Fruit fly (Drosophila melanogaster) whole organism, prepupa: ENCODE measurements around the gene CG9297.

ENCODE experiments used
- Blimp-1 ChIP-seq: fragments of 200-800 bp; sonication (Bioruptor generic); optimal IDR thresholded peaks from 3 replicates; lab custom pipeline; 2017; ENCODE audit warnings: missing biosample characterization, missing genetic modification characterization, mild to moderate bottlenecking, moderate library complexity, missing genetic modification reagents
- CG10631 ChIP-seq: fragments of 200-800 bp; sonication (Bioruptor generic); optimal IDR thresholded peaks from 2 replicates; lab custom pipeline; 2016; ENCODE audit warnings: missing biosample characterization, missing genetic modification characterization
- CG10669 ChIP-seq: fragments of 200-800 bp; sonication (Bioruptor generic); optimal IDR thresholded peaks from 3 replicates; lab custom pipeline; 2018; ENCODE audit warnings: missing biosample characterization, mild to moderate bottlenecking, missing genetic modification characterization, moderate library complexity
- CG11294 ChIP-seq: fragments of 200-800 bp; sonication (Bioruptor generic); IDR thresholded peaks from 2 replicates; pipeline ENCODE4 v1.3.6; 2022; ENCODE audit warnings: missing biosample characterization, missing genetic modification characterization
- CG11762 ChIP-seq: fragments of 200-800 bp; sonication (Bioruptor generic); optimal IDR thresholded peaks from 3 replicates; lab custom pipeline; 2016; ENCODE audit warnings: missing biosample characterization, missing genetic modification characterization; ENCODE audit not compliant: insufficient read depth
- CG31627 ChIP-seq: fragments of 200-800 bp; sonication (Bioruptor generic); optimal IDR thresholded peaks from 3 replicates; lab custom pipeline; 2016; ENCODE audit warnings: missing biosample characterization, missing genetic modification characterization
- CG3919 ChIP-seq: fragments of 200-800 bp; sonication (Bioruptor generic); optimal IDR thresholded peaks from 3 replicates; lab custom pipeline; 2016; ENCODE audit warnings: missing biosample characterization, missing genetic modification characterization
- CG4318 ChIP-seq: fragments of 200-800 bp; sonication (Bioruptor generic); optimal IDR thresholded peaks from 3 replicates; lab custom pipeline; 2017; ENCODE audit warnings: missing biosample characterization, mild to moderate bottlenecking, missing genetic modification characterization
- CG6276 ChIP-seq: fragments of 200-800 bp; sonication (Bioruptor generic); optimal IDR thresholded peaks from 2 replicates; lab custom pipeline; 2017; ENCODE audit warnings: missing biosample characterization, mild to moderate bottlenecking, missing genetic modification characterization
- CG6808 ChIP-seq: fragments of 200-800 bp; sonication (Bioruptor generic); optimal IDR thresholded peaks from 3 replicates; lab custom pipeline; 2017; ENCODE audit warnings: missing biosample characterization, missing genetic modification characterization, mild to moderate bottlenecking, moderate library complexity, missing genetic modification reagents
- CG6854 ChIP-seq: fragments of 200-800 bp; sonication (Bioruptor generic); optimal IDR thresholded peaks from 2 replicates; lab custom pipeline; 2017; ENCODE audit warnings: missing biosample characterization, mild to moderate bottlenecking, missing genetic modification characterization
- CG8319 ChIP-seq: fragments of 200-800 bp; sonication (Bioruptor generic); optimal IDR thresholded peaks from 3 replicates; lab custom pipeline; 2016; ENCODE audit warnings: missing biosample characterization, missing genetic modification characterization
- CG9139 ChIP-seq: fragments of 200-800 bp; sonication (Bioruptor generic); optimal IDR thresholded peaks from 3 replicates; lab custom pipeline; 2017; ENCODE audit warnings: missing biosample characterization, mild to moderate bottlenecking, missing genetic modification characterization
- Eip75B ChIP-seq: fragments of 200-800 bp; sonication (Bioruptor generic); optimal IDR thresholded peaks from 3 replicates; lab custom pipeline; 2016; ENCODE audit warnings: missing biosample characterization, missing genetic modification characterization
- Eip78C ChIP-seq: fragments of 200-800 bp; sonication (Bioruptor generic); peaks from one replicate; lab custom pipeline; 2016; ENCODE audit warnings: missing biosample characterization, missing genetic modification characterization
- Gug ChIP-seq: fragments of 200-800 bp; sonication (Bioruptor generic); IDR thresholded peaks from 2 replicates; pipeline ENCODE4 v1.3.6; 2022; ENCODE audit warnings: missing biosample characterization, missing genetic modification characterization
- Hr38 ChIP-seq: sonication (Bioruptor generic); optimal IDR thresholded peaks from 2 replicates; lab custom pipeline; 2016; ENCODE audit warnings: missing biosample characterization, missing genetic modification characterization
- Hr4 ChIP-seq: fragments of 200-800 bp; sonication (Bioruptor generic); optimal IDR thresholded peaks from 3 replicates; lab custom pipeline; 2016; ENCODE audit warnings: missing biosample characterization, missing genetic modification characterization
- Lpt ChIP-seq: fragments of 200-800 bp; sonication (Bioruptor generic); optimal IDR thresholded peaks from 3 replicates; lab custom pipeline; 2016; ENCODE audit warnings: missing biosample characterization, missing genetic modification characterization
- Met ChIP-seq: fragments of 200-800 bp; sonication (Bioruptor generic); optimal IDR thresholded peaks from 3 replicates; lab custom pipeline; 2016; ENCODE audit warnings: missing biosample characterization, missing genetic modification characterization
- Smox ChIP-seq: fragments of 200-800 bp; sonication (Bioruptor generic); optimal IDR thresholded peaks from 3 replicates; lab custom pipeline; 2016; ENCODE audit warnings: missing biosample characterization, missing genetic modification characterization
- Sox102F ChIP-seq: fragments of 200-800 bp; sonication (Bioruptor generic); optimal IDR thresholded peaks from 2 replicates; lab custom pipeline; 2016; ENCODE audit warnings: missing biosample characterization, mild to moderate bottlenecking, missing genetic modification characterization
- Sox14 ChIP-seq: fragments of 200-800 bp; sonication (Bioruptor generic); optimal IDR thresholded peaks from 3 replicates; lab custom pipeline; 2016; ENCODE audit warnings: missing biosample characterization, missing genetic modification characterization
- Sox15 ChIP-seq: fragments of 200-800 bp; sonication (Bioruptor generic); optimal IDR thresholded peaks from 3 replicates; lab custom pipeline; 2016; ENCODE audit warnings: missing biosample characterization, missing genetic modification characterization
- achi ChIP-seq: fragments of 200-800 bp; sonication (Bioruptor generic); optimal IDR thresholded peaks from 3 replicates; lab custom pipeline; 2016; ENCODE audit warnings: missing biosample characterization, missing genetic modification characterization
- dac ChIP-seq: fragments of 200-800 bp; sonication (Bioruptor generic); optimal IDR thresholded peaks from 2 replicates; lab custom pipeline; 2017; ENCODE audit warnings: missing biosample characterization, mild to moderate bottlenecking, missing genetic modification characterization
- dsx ChIP-seq: fragments of 200-800 bp; optimal IDR thresholded peaks from 3 replicates; lab custom pipeline; 2019; ENCODE audit warnings: missing biosample characterization, mild to moderate bottlenecking, missing genetic modification characterization, moderate library complexity; ENCODE audit not compliant: poor library complexity, severe bottlenecking
- eg ChIP-seq: fragments of 200-800 bp; sonication (Bioruptor generic); IDR thresholded peaks from 3 replicates; pipeline ENCODE4 v1.3.6; 2022; ENCODE audit warnings: missing biosample characterization, missing genetic modification characterization
- esn ChIP-seq: fragments of 200-800 bp; sonication (Bioruptor generic); optimal IDR thresholded peaks from 2 replicates; lab custom pipeline; 2016; ENCODE audit warnings: missing biosample characterization, mild to moderate bottlenecking, missing genetic modification characterization, moderate library complexity
- fd59A ChIP-seq: fragments of 200-800 bp; sonication (Bioruptor generic); optimal IDR thresholded peaks from 2 replicates; lab custom pipeline; 2017; ENCODE audit warnings: missing biosample characterization, mild to moderate bottlenecking, missing genetic modification characterization, missing genetic modification reagents
- lz ChIP-seq: fragments of 200-800 bp; sonication (Bioruptor generic); optimal IDR thresholded peaks from 3 replicates; lab custom pipeline; 2016; ENCODE audit warnings: missing biosample characterization, missing genetic modification characterization
- net ChIP-seq: fragments of 200-800 bp; sonication (Bioruptor generic); optimal IDR thresholded peaks from 3 replicates; lab custom pipeline; 2016; ENCODE audit warnings: missing biosample characterization, missing genetic modification characterization
- spab ChIP-seq: fragments of 200-800 bp; sonication (Bioruptor generic); optimal IDR thresholded peaks from 2 replicates; lab custom pipeline; 2017; ENCODE audit warnings: missing biosample characterization, mild to moderate bottlenecking, missing genetic modification characterization, missing genetic modification reagents
- ss ChIP-seq, 2 experiments: fragments of 200-800 bp; sonication (Bioruptor generic); optimal IDR thresholded peaks; 2 replicates in 1 of 2; 3 replicates in 1 of 2; lab custom pipeline; 2017 to 2018; ENCODE audit warnings: mild to moderate bottlenecking in 2 of 2, missing biosample characterization in 2 of 2, missing genetic modification characterization in 2 of 2, moderate library complexity in 1 of 2
- svp ChIP-seq: fragments of 200-800 bp; sonication (Bioruptor generic); peaks from one replicate; lab custom pipeline; 2016; ENCODE audit warnings: missing biosample characterization, missing genetic modification characterization
- topi ChIP-seq: fragments of 200-800 bp; sonication (Bioruptor generic); optimal IDR thresholded peaks from 3 replicates; lab custom pipeline; 2016; ENCODE audit warnings: missing biosample characterization, missing genetic modification characterization
- vri ChIP-seq: fragments of 200-800 bp; sonication (Bioruptor generic); optimal IDR thresholded peaks from 3 replicates; lab custom pipeline; 2016; ENCODE audit warnings: missing biosample characterization, mild to moderate bottlenecking, missing genetic modification characterization

The CG9297 gene

DNA sequence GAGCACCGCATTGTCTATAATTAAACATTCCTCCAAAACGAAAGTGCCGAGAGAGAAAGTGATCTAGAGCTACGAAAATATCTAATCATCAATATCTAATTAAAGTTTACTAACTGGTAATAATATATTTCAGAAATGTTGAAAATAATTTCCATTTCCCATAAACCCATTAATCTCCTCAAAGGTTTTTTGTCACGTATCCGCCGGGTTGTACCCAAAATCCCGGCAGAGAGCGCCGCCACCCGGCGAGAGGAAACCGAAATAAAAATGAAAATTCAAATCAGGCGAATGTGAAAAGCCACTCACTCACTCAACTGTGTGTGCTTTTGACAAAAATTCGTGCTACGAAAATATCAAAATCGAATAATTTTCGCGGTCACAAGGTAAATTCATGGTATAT is at the start of gene CG9297:
TSS of gene CG9297 (plus strand) at position 301 of the 400 bp plus-strand sequence.
- no peak for TF ChIP-seq achi (GFP tag; lab: Kevin White, UChicago)
- no peak for TF ChIP-seq Eip78C (GFP tag; lab: Kevin White, UChicago)
- TF ChIP-seq CG9139 (GFP tag; lab: Kevin White, UChicago) = no peak
- no peak for TF ChIP-seq CG3919
- TF ChIP-seq CG11762 (GFP tag; lab: Kevin White, UChicago) = no peak

DNA sequence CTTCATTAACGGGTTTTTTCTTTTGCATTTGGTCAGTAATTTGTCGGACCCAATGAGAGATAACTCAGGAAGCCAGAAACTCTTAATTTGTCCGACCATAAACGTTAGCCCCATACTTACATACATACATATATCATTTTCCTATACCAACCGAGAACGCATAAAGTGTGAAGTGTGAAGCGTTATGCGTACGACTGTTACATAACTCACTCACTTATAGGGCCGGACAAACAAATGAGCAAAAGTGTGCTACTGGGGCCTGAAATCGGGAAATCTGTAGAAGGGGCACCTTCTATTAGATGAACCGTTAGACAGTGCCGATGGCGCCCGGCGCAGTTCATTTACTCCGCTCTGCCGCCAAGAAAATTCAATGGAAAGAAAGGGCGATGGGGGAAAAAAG is 49.3 kb upstream of the CG9297 start:
- no peak for TF ChIP-seq Sox14 (GFP tag; lab: Kevin White, UChicago)
- TF ChIP-seq ss (GFP tag; optimal IDR thresholded peaks at IDR 0.05; lab: Kevin White, UChicago) = no peak
- no peak for TF ChIP-seq esn
- no peak for TF ChIP-seq Sox15 (GFP tag; lab: Kevin White, UChicago)
- TF ChIP-seq svp (GFP tag; lab: Kevin White, UChicago) = no peak
- no peak for TF ChIP-seq Eip78C (GFP tag; lab: Kevin White, UChicago)
- TF ChIP-seq CG6276 (GFP tag; lab: Kevin White, UChicago) = no peak
- TF ChIP-seq, all 60 proteins: peak for 0

dm6 chr3R:13722451-13722850 is 48.8 kb upstream of the CG9297 start:
- TF ChIP-seq Sox15 (GFP tag; lab: Kevin White, UChicago) (no peak), fd59A (GFP tag; lab: Kevin White, UChicago) (no peak), Met (GFP tag; lab: Kevin White, UChicago) (no peak), Lpt (GFP tag; lab: Kevin White, UChicago) (no peak), dac (GFP tag; lab: Kevin White, UChicago) (no peak), CG4318 (GFP tag; lab: Kevin White, UChicago) (no peak), Sox102F (GFP tag; lab: Kevin White, UChicago) (no peak), eg (GFP tag; lab: Robert Waterston, UW) (no peak), lz (GFP tag; lab: Kevin White, UChicago) (no peak), CG10669 (GFP tag; lab: Kevin White, UChicago) (no peak), CG11762 (GFP tag; lab: Kevin White, UChicago) (no peak), CG11294 (no peak), CG9139 (GFP tag; lab: Kevin White, UChicago) (no peak), Gug (GFP tag; lab: Robert Waterston, UW) (no peak), ss (GFP tag; optimal IDR thresholded peaks at IDR 0.05; lab: Kevin White, UChicago) (no peak), spab (GFP tag; lab: Kevin White, UChicago) (no peak), Hr38 (GFP tag; lab: Kevin White, UChicago) (no peak), Eip75B (GFP tag; lab: Kevin White, UChicago) (no peak), topi (no peak), CG8319 (GFP tag; lab: Kevin White, UChicago) (no peak)

DNA sequence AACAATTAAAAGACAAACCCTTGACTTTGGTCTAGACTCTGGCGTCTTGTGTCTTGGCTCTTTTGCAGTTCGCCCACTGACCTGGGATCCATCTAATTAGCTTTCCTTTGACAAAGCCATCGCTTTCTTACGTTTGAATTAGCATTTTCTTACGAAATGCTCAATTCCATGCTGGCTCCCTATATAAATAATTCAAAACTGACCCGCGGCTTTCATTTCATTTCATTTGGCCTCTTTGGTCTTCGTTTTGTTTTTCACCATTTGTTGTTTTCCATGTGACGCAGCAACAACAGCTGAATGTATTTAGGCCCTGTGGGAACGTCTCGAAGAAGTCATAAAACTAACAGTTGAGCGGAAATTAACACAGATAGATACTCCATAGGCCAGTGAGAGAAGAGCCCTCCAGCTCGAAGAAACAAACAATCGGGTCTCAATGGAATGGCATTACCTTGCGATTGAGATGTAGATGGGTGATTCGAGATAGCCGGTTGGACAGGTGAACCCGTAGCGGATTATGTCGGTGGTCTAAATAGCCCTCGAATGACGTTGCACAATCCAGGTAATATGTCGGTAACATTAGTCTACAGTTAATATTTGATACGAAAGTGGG is 47.2 kb upstream of the CG9297 start:
- TF ChIP-seq CG10631 (GFP tag; lab: Kevin White, UChicago) = no peak
- TF ChIP-seq CG6808 = no peak
- TF ChIP-seq Blimp-1 (GFP tag; lab: Kevin White, UChicago) = no peak
- TF ChIP-seq CG31627 (GFP tag; lab: Kevin White, UChicago) = no peak
- no peak for TF ChIP-seq Hr4 (GFP tag; lab: Kevin White, UChicago)
- no peak for TF ChIP-seq CG6854 (GFP tag; lab: Kevin White, UChicago)
- no peak for TF ChIP-seq CG10669 (GFP tag; lab: Kevin White, UChicago)
- TF ChIP-seq lz (GFP tag; lab: Kevin White, UChicago) = no peak
- TF ChIP-seq CG9139 (GFP tag; lab: Kevin White, UChicago) = no peak
- no peak for TF ChIP-seq CG8319 (GFP tag; lab: Kevin White, UChicago)
- no peak for TF ChIP-seq net (GFP tag; lab: Kevin White, UChicago)
- no peak for TF ChIP-seq CG6276 (GFP tag; lab: Kevin White, UChicago)
- no peak for TF ChIP-seq vri
- TF ChIP-seq dsx (GFP tag; lab: Kevin White, UChicago) = no peak
- no peak for TF ChIP-seq Smox
